Worm (Caenorhabditis elegans) whole organism, early embryonic: ENCODE measurements around the gene R05G9.1.

Source experiments
- B0310.2 ChIP-seq: sonication (generic microtip); optimal IDR thresholded peaks from 2 replicates; lab custom pipeline; 2016; ENCODE audit warnings: mild to moderate bottlenecking, missing genetic modification characterization, missing compliant biosample characterization
- F13C5.2 ChIP-seq: sonication (generic microtip); optimal IDR thresholded peaks from 2 replicates; lab custom pipeline; 2017; ENCODE audit warnings: mild to moderate bottlenecking, missing genetic modification characterization, inconsistent platforms, missing compliant biosample characterization
- aly-1 ChIP-seq: sonication (generic microtip); optimal IDR thresholded peaks from 2 replicates; lab custom pipeline; 2016; ENCODE audit warnings: missing genetic modification characterization, missing compliant biosample characterization
- ama-1 ChIP-seq: fragments of 150-350 bp; optimal IDR thresholded peaks from 2 replicates; lab custom pipeline; 2014
- ceh-13 ChIP-seq: fragments of 200-800 bp; sonication (Bioruptor generic); optimal IDR thresholded peaks from 2 replicates; lab custom pipeline; 2018; ENCODE audit warnings: mild to moderate bottlenecking, missing genetic modification characterization, missing compliant biosample characterization
- ceh-36 ChIP-seq: sonication (generic microtip); optimal IDR thresholded peaks from 2 replicates; lab custom pipeline; 2016; ENCODE audit warnings: missing genetic modification characterization, inconsistent platforms, missing compliant biosample characterization
- ets-7 ChIP-seq: sonication (generic microtip); optimal IDR thresholded peaks from 2 replicates; lab custom pipeline; 2016; ENCODE audit warnings: missing genotype, missing genetic modification characterization, missing compliant biosample characterization
- flt-1 ChIP-seq: fragments of 200-800 bp; sonication (Bioruptor generic); IDR thresholded peaks from 2 replicates; pipeline ENCODE4 v1.3.6; 2022; ENCODE audit warnings: missing genetic modification characterization, missing compliant biosample characterization
- hmbx-1 ChIP-seq: sonication (generic microtip); optimal IDR thresholded peaks from 2 replicates; lab custom pipeline; 2016; ENCODE audit warnings: mild to moderate bottlenecking, missing genetic modification characterization, missing compliant biosample characterization
- hmg-4 ChIP-seq: fragments of 200-800 bp; sonication (Bioruptor generic); optimal IDR thresholded peaks from 2 replicates; lab custom pipeline; 2018; ENCODE audit warnings: mild to moderate bottlenecking, missing genetic modification characterization, missing compliant biosample characterization
- hnd-1 ChIP-seq: sonication (generic microtip); optimal IDR thresholded peaks from 2 replicates; lab custom pipeline; 2016; ENCODE audit warnings: missing genetic modification characterization, missing compliant biosample characterization
- pes-1 ChIP-seq: fragments of 200-800 bp; sonication (Bioruptor generic); IDR thresholded peaks from 2 replicates; pipeline ENCODE4 v1.3.6; 2022; ENCODE audit warnings: missing genetic modification reagents, missing genetic modification characterization, missing compliant biosample characterization
- scrt-1 ChIP-seq: fragments of 200-800 bp; sonication (Bioruptor generic); IDR thresholded peaks from 2 replicates; pipeline ENCODE4 v1.3.6; 2022; ENCODE audit warnings: missing genetic modification characterization, missing compliant biosample characterization
- sea-1 ChIP-seq: fragments of 200-800 bp; sonication (Bioruptor generic); conservative IDR thresholded peaks from 2 replicates; pipeline ENCODE4 v1.3.6; 2022; ENCODE audit warnings: missing genetic modification characterization, missing compliant biosample characterization
- tbx-11 ChIP-seq: fragments of 200-800 bp; sonication (Bioruptor generic); IDR thresholded peaks from 2 replicates; pipeline ENCODE4 v1.3.6; 2022; ENCODE audit warnings: missing genetic modification characterization, missing compliant biosample characterization
- tbx-37 ChIP-seq: fragments of 200-800 bp; sonication (Bioruptor generic); conservative IDR thresholded peaks from 2 replicates; pipeline ENCODE4 v1.3.6; 2022; ENCODE audit warnings: missing genetic modification reagents, missing genetic modification characterization, missing compliant biosample characterization
- tra-4 ChIP-seq: sonication (generic microtip); optimal IDR thresholded peaks from 2 replicates; lab custom pipeline; 2017; ENCODE audit warnings: missing genetic modification characterization, missing compliant biosample characterization

The R05G9.1 gene

ce11 chrII:6493139-6493538, 9.8 kb upstream of the R05G9.1 start:
- TF ChIP-seq ama-1 (lab: Kevin White, UChicago), result no peak
- no peak for TF ChIP-seq ets-7 (tag; lab: Kevin White, UChicago)
- TF ChIP-seq aly-1 (tag; lab: Kevin White, UChicago), result no peak
- TF ChIP-seq B0310.2 (tag; lab: Kevin White, UChicago), result no peak
- no peak for TF ChIP-seq tra-4 (tag; lab: Kevin White, UChicago)
- TF ChIP-seq hmbx-1, result no peak
- TF ChIP-seq tbx-11 (GFP tag; lab: Robert Waterston, UW), result no peak
- TF ChIP-seq ceh-13 (GFP tag; lab: Kevin White, UChicago), result no peak
- TF ChIP-seq sea-1 (GFP tag; lab: Robert Waterston, UW), result no peak
- TF ChIP-seq pes-1 (GFP tag; lab: Robert Waterston, UW), result no peak
- TF ChIP-seq hmg-4, result no peak
- TF ChIP-seq flt-1 (GFP tag; lab: Robert Waterston, UW), result no peak

ce11 chrII:6493709-6494326, 9.2 kb upstream of the R05G9.1 start:
- no peak for TF ChIP-seq sea-1 (GFP tag; lab: Robert Waterston, UW)
- TF ChIP-seq F13C5.2 (tag; lab: Kevin White, UChicago), result peak; percentile 5
- 0 out of 2 replicates have a peak, but pooled peaks have one; percentile 5 for TF ChIP-seq tbx-11 (GFP tag; lab: Robert Waterston, UW)
- TF ChIP-seq pes-1 (GFP tag; lab: Robert Waterston, UW), result no peak

ce11 chrII:6496496-6496895, 6.5 kb upstream of the R05G9.1 start:
- TF ChIP-seq pes-1 (GFP tag; lab: Robert Waterston, UW), result no peak
- TF ChIP-seq flt-1 (GFP tag; lab: Robert Waterston, UW), result no peak
- TF ChIP-seq tbx-11 (GFP tag; lab: Robert Waterston, UW), result no peak
- TF ChIP-seq ceh-13 (GFP tag; lab: Kevin White, UChicago), result no peak
- no peak for TF ChIP-seq scrt-1 (GFP tag; lab: Robert Waterston, UW)

- TF ChIP-seq ceh-13 (GFP tag; lab: Kevin White, UChicago) (no peak), ama-1 (lab: Kevin White, UChicago) (no peak), tra-4 (tag; lab: Kevin White, UChicago) (no peak), flt-1 (GFP tag; lab: Robert Waterston, UW) (no peak), ets-7 (tag; lab: Kevin White, UChicago) (no peak)
These were observed 5.8 kb upstream of the R05G9.1 start for ce11 chrII:6497137-6497536.

- TF ChIP-seq ama-1 (lab: Kevin White, UChicago) (no peak), ceh-36 (tag; lab: Kevin White, UChicago) (no peak)
These were observed 4.4 kb upstream of the R05G9.1 start for ce11 chrII:6498609-6499008.

ce11 chrII:6499067-6499466, 3.9 kb upstream of the R05G9.1 start, which contains the start of gene twk-49:
TSS of gene twk-49 (minus strand) at chrII:6499167.
- no peak for TF ChIP-seq hmg-4

ce11 chrII:6500161-6500560, 2.8 kb upstream of the R05G9.1 start, which contains the start of gene R05G9.5:
TSS of gene R05G9.5 (minus strand) at chrII:6500261.
- TF ChIP-seq ets-7 (tag; lab: Kevin White, UChicago) (no peak), ceh-13 (GFP tag; lab: Kevin White, UChicago) (no peak), tra-4 (tag; lab: Kevin White, UChicago) (no peak), hnd-1 (tag; lab: Kevin White, UChicago) (no peak), tbx-37 (no peak), ama-1 (lab: Kevin White, UChicago) (no peak), B0310.2 (tag; lab: Kevin White, UChicago) (no peak), pes-1 (GFP tag; lab: Robert Waterston, UW) (no peak), flt-1 (GFP tag; lab: Robert Waterston, UW) (no peak)

ce11 chrII:6501420-6501819, 1.5 kb upstream of the R05G9.1 start, which contains the start of gene R05G9.3:
TSS of gene R05G9.3 (minus strand) at chrII:6501520.
- no peak for TF ChIP-seq scrt-1 (GFP tag; lab: Robert Waterston, UW)
- TF ChIP-seq B0310.2 (tag; lab: Kevin White, UChicago), result no peak
- no peak for TF ChIP-seq ceh-36 (tag; lab: Kevin White, UChicago)
- no peak for TF ChIP-seq flt-1 (GFP tag; lab: Robert Waterston, UW)

ce11 chrII:6513357-6513756, 10.4 kb downstream of the R05G9.1 start:
- no peak for TF ChIP-seq hmg-4
- TF ChIP-seq tbx-37, result no peak
- no peak for TF ChIP-seq flt-1 (GFP tag; lab: Robert Waterston, UW)
- no peak for TF ChIP-seq sea-1 (GFP tag; lab: Robert Waterston, UW)
- no peak for TF ChIP-seq pes-1 (GFP tag; lab: Robert Waterston, UW)
- TF ChIP-seq F13C5.2 (tag; lab: Kevin White, UChicago), result no peak
- no peak for TF ChIP-seq ama-1 (lab: Kevin White, UChicago)
- no peak for TF ChIP-seq ceh-36 (tag; lab: Kevin White, UChicago)
- TF ChIP-seq aly-1 (tag; lab: Kevin White, UChicago), result no peak
- TF ChIP-seq ceh-13 (GFP tag; lab: Kevin White, UChicago), result no peak
- no peak for TF ChIP-seq ets-7 (tag; lab: Kevin White, UChicago)
- TF ChIP-seq tra-4 (tag; lab: Kevin White, UChicago), result no peak
- no peak for TF ChIP-seq tbx-11 (GFP tag; lab: Robert Waterston, UW)
- no peak for TF ChIP-seq hnd-1 (tag; lab: Kevin White, UChicago)
